Fruit fly (Drosophila melanogaster) whole organism, embryonic: ENCODE data around the gene CG10413.
A peak's percentile ranks its signal among the peaks of the same experiment; 100 is the strongest.

Experiments used
- ATbp ChIP-seq: fragments of 200-800 bp; sonication (Bioruptor generic); optimal IDR thresholded peaks from 2 replicates; lab custom pipeline; 2017; ENCODE audit warnings: missing biosample characterization, mild to moderate bottlenecking, missing genetic modification characterization, missing genetic modification reagents
- Asciz ChIP-seq: fragments of 200-800 bp; sonication (Bioruptor generic); optimal IDR thresholded peaks from 2 replicates; lab custom pipeline; 2017; ENCODE audit warnings: missing biosample characterization, mild to moderate bottlenecking, missing genetic modification characterization, missing genetic modification reagents
- B-H1 ChIP-seq: fragments of 200-800 bp; sonication (Bioruptor generic); IDR thresholded peaks from 3 replicates; pipeline ENCODE4 v1.3.6; 2022; ENCODE audit warnings: missing biosample characterization, missing genetic modification characterization
- Bgb ChIP-seq: fragments of 200-800 bp; sonication (Bioruptor generic); IDR thresholded peaks from 2 replicates; pipeline ENCODE4 v1.3.6; 2022; ENCODE audit warnings: missing biosample characterization, missing genetic modification characterization; ENCODE audit not compliant: partially characterized antibody
- CG11085 ChIP-seq: fragments of 200-800 bp; sonication (Bioruptor generic); IDR thresholded peaks from 2 replicates; pipeline ENCODE4 v1.3.6; 2022; ENCODE audit warnings: missing biosample characterization, missing genetic modification characterization
- CG12155 ChIP-seq: fragments of 200-800 bp; sonication (Bioruptor generic); optimal IDR thresholded peaks from 3 replicates; lab custom pipeline; 2016; ENCODE audit warnings: missing biosample characterization, missing genetic modification characterization
- CG12219 ChIP-seq: fragments of 200-800 bp; sonication (Bioruptor generic); optimal IDR thresholded peaks from 3 replicates; lab custom pipeline; 2018; ENCODE audit warnings: missing biosample characterization, mild to moderate bottlenecking, missing genetic modification characterization
- CG13624 ChIP-seq: fragments of 200-800 bp; sonication (Bioruptor generic); optimal IDR thresholded peaks from 2 replicates; lab custom pipeline; 2016; ENCODE audit warnings: missing biosample characterization, missing genetic modification characterization
- CG1529 ChIP-seq: fragments of 200-800 bp; sonication (Bioruptor generic); optimal IDR thresholded peaks from 3 replicates; lab custom pipeline; 2018; ENCODE audit warnings: missing biosample characterization, missing genetic modification characterization
- CG15479 ChIP-seq: fragments of 200-800 bp; sonication (Bioruptor generic); optimal IDR thresholded peaks from 3 replicates; lab custom pipeline; 2019; ENCODE audit warnings: missing biosample characterization, mild to moderate bottlenecking, missing genetic modification characterization, moderate library complexity
- CG17328 ChIP-seq: fragments of 200-800 bp; sonication (Bioruptor generic); IDR thresholded peaks from 2 replicates; pipeline ENCODE4 v1.3.6; 2022; ENCODE audit warnings: missing biosample characterization, missing genetic modification characterization
- CG17359 ChIP-seq: fragments of 200-800 bp; sonication (Bioruptor generic); optimal IDR thresholded peaks from 3 replicates; lab custom pipeline; 2018; ENCODE audit warnings: missing biosample characterization, mild to moderate bottlenecking, missing genetic modification characterization, moderate library complexity
- CG17802 ChIP-seq: fragments of 200-800 bp; sonication (Bioruptor generic); optimal IDR thresholded peaks from 2 replicates; lab custom pipeline; 2018; ENCODE audit warnings: missing biosample characterization, mild to moderate bottlenecking, missing genetic modification characterization, moderate library complexity
- CG2678 ChIP-seq: fragments of 200-800 bp; sonication (Bioruptor generic); optimal IDR thresholded peaks from 3 replicates; lab custom pipeline; 2019; ENCODE audit warnings: missing biosample characterization, mild to moderate bottlenecking, missing genetic modification characterization, moderate library complexity
- CG31365 ChIP-seq: fragments of 200-800 bp; sonication (Bioruptor generic); optimal IDR thresholded peaks from 2 replicates; lab custom pipeline; 2018; ENCODE audit warnings: missing biosample characterization, mild to moderate bottlenecking, missing genetic modification characterization
- CG34422 ChIP-seq: fragments of 200-800 bp; sonication (Bioruptor generic); IDR thresholded peaks from 3 replicates; pipeline ENCODE4 v1.3.6; 2022; ENCODE audit warnings: missing biosample characterization, missing genetic modification characterization
- CG4282 ChIP-seq: fragments of 200-800 bp; sonication (Bioruptor generic); optimal IDR thresholded peaks from 2 replicates; lab custom pipeline; 2016; ENCODE audit warnings: missing biosample characterization, missing genetic modification characterization
- CG7839 ChIP-seq: fragments of 200-800 bp; sonication (Bioruptor generic); optimal IDR thresholded peaks from 3 replicates; lab custom pipeline; 2018; ENCODE audit warnings: missing biosample characterization, mild to moderate bottlenecking, missing genetic modification characterization, moderate library complexity
- CG8089 ChIP-seq: fragments of 200-800 bp; sonication (Bioruptor generic); optimal IDR thresholded peaks from 3 replicates; lab custom pipeline; 2016; ENCODE audit warnings: missing biosample characterization, missing genetic modification characterization
- CG9797 ChIP-seq: fragments of 200-800 bp; sonication (Bioruptor generic); optimal IDR thresholded peaks from 3 replicates; lab custom pipeline; 2018; ENCODE audit warnings: missing biosample characterization, mild to moderate bottlenecking, missing genetic modification characterization
- CrebB ChIP-seq: fragments of 200-800 bp; sonication (Bioruptor generic); optimal IDR thresholded peaks from 3 replicates; lab custom pipeline; 2018; ENCODE audit warnings: missing biosample characterization, mild to moderate bottlenecking, missing genetic modification characterization
- Dip2 ChIP-seq: fragments of 200-800 bp; sonication (Bioruptor generic); IDR thresholded peaks from 2 replicates; pipeline ENCODE4 v1.3.6; 2022; ENCODE audit warnings: missing biosample characterization, missing genetic modification characterization
- Ets97D ChIP-seq: fragments of 200-800 bp; sonication (Bioruptor generic); optimal IDR thresholded peaks from 3 replicates; lab custom pipeline; 2016; ENCODE audit warnings: missing biosample characterization, missing genetic modification characterization
- Hr51 ChIP-seq, 2 experiments: fragments of 200-800 bp; sonication (Bioruptor generic); optimal IDR thresholded peaks; 2 replicates in 1 of 2; 3 replicates in 1 of 2; lab custom pipeline; 2016 to 2018; ENCODE audit warnings: missing biosample characterization in 2 of 2, missing genetic modification characterization in 2 of 2, mild to moderate bottlenecking in 1 of 2, moderate library complexity in 1 of 2
- Lpt ChIP-seq: fragments of >200 bp; optimal IDR thresholded peaks from 2 replicates; lab custom pipeline; 2018; ENCODE audit warnings: missing biosample characterization, missing genetic modification characterization
- Oaz ChIP-seq: fragments of 200-800 bp; sonication (Bioruptor generic); IDR thresholded peaks from 2 replicates; pipeline ENCODE4 v1.3.6; 2022; ENCODE audit warnings: missing biosample characterization, missing genetic modification characterization
- Poxn ChIP-seq: fragments of 200-800 bp; sonication (Bioruptor generic); IDR thresholded peaks from 2 replicates; pipeline ENCODE4 v1.3.6; 2022; ENCODE audit warnings: missing biosample characterization, missing genetic modification characterization
- amos ChIP-seq: fragments of 200-800 bp; sonication (Bioruptor generic); IDR thresholded peaks from 2 replicates; pipeline ENCODE4 v1.3.6; 2022; ENCODE audit warnings: missing biosample characterization, missing genetic modification characterization; ENCODE audit not compliant: partially characterized antibody
- bab2 ChIP-seq: fragments of 200-800 bp; sonication (Bioruptor generic); optimal IDR thresholded peaks from 2 replicates; lab custom pipeline; 2016; ENCODE audit warnings: missing biosample characterization, missing genetic modification characterization
- cad ChIP-seq: fragments of >200 bp; optimal IDR thresholded peaks from 2 replicates; lab custom pipeline; 2017; ENCODE audit warnings: missing biosample characterization, missing genetic modification characterization
- cg ChIP-seq: fragments of 200-800 bp; sonication (Bioruptor generic); optimal IDR thresholded peaks from 3 replicates; lab custom pipeline; 2019; ENCODE audit warnings: missing biosample characterization, mild to moderate bottlenecking, missing genetic modification characterization, moderate library complexity
- cwo ChIP-seq: fragments of 200-800 bp; sonication (Bioruptor generic); optimal IDR thresholded peaks from 3 replicates; lab custom pipeline; 2017; ENCODE audit warnings: missing biosample characterization, missing genetic modification characterization, mild to moderate bottlenecking, moderate library complexity, missing genetic modification reagents
- dmrt11E ChIP-seq: fragments of 200-800 bp; sonication (Bioruptor generic); optimal IDR thresholded peaks from 3 replicates; lab custom pipeline; 2018; ENCODE audit warnings: missing biosample characterization, mild to moderate bottlenecking, missing genetic modification characterization, moderate library complexity
- dysf ChIP-seq: fragments of 200-800 bp; sonication (Bioruptor generic); IDR thresholded peaks from 3 replicates; pipeline ENCODE4 v1.3.6; 2022; ENCODE audit warnings: missing biosample characterization, missing genetic modification characterization
- gsb ChIP-seq: fragments of 200-800 bp; sonication (Bioruptor generic); IDR thresholded peaks from 2 replicates; pipeline ENCODE4 v1.3.6; 2022; ENCODE audit warnings: missing biosample characterization, missing genetic modification characterization
- jumu ChIP-seq: fragments of 200-800 bp; sonication (Bioruptor generic); optimal IDR thresholded peaks from 3 replicates; lab custom pipeline; 2016; ENCODE audit warnings: missing biosample characterization, missing genetic modification characterization
- ken ChIP-seq: fragments of 200-800 bp; sonication (Bioruptor generic); IDR thresholded peaks from 3 replicates; pipeline ENCODE4 v1.3.6; 2022; ENCODE audit warnings: missing biosample characterization, missing genetic modification characterization
- kni ChIP-seq: fragments of 200-800 bp; sonication (Bioruptor generic); optimal IDR thresholded peaks from 3 replicates; lab custom pipeline; 2017; ENCODE audit warnings: mild to moderate bottlenecking, missing biosample characterization, missing genetic modification reagents, missing genetic modification characterization
- onecut ChIP-seq: fragments of 200-800 bp; sonication (Bioruptor generic); IDR thresholded peaks from 2 replicates; pipeline ENCODE4 v1.3.6; 2022; ENCODE audit warnings: missing biosample characterization, missing genetic modification characterization
- otp ChIP-seq: fragments of 200-800 bp; sonication (Bioruptor generic); IDR thresholded peaks from 3 replicates; pipeline ENCODE4, ENCODE4 v1.3.6; 2022; ENCODE audit warnings: missing biosample characterization, missing genetic modification characterization
- pb ChIP-seq: fragments of 200-800 bp; sonication (Bioruptor generic); optimal IDR thresholded peaks from 3 replicates; lab custom pipeline; 2016; ENCODE audit warnings: missing biosample characterization, missing genetic modification characterization
- pho ChIP-seq: fragments of 200-800 bp; sonication (Bioruptor generic); optimal IDR thresholded peaks from 2 replicates; lab custom pipeline; 2016; ENCODE audit warnings: missing biosample characterization, missing genetic modification characterization
- pzg ChIP-seq: fragments of 200-800 bp; sonication (Bioruptor generic); optimal IDR thresholded peaks from 3 replicates; lab custom pipeline; 2018; ENCODE audit warnings: missing biosample characterization, mild to moderate bottlenecking, missing genetic modification characterization, moderate library complexity
- sima ChIP-seq: fragments of 200-800 bp; sonication (Bioruptor generic); optimal IDR thresholded peaks from 2 replicates; lab custom pipeline; 2016; ENCODE audit warnings: missing biosample characterization, missing genetic modification characterization
- sisA ChIP-seq: fragments of 200-800 bp; sonication (Bioruptor generic); IDR thresholded peaks from 2 replicates; pipeline ENCODE4 v1.3.6; 2022; ENCODE audit warnings: missing biosample characterization, missing genetic modification characterization
- sna ChIP-seq: fragments of 200-800 bp; sonication (Bioruptor generic); IDR thresholded peaks from 2 replicates; pipeline ENCODE4 v1.3.6; 2022; ENCODE audit warnings: missing biosample characterization, missing genetic modification characterization; ENCODE audit not compliant: partially characterized antibody
- sr ChIP-seq: fragments of 200-800 bp; sonication (Bioruptor generic); IDR thresholded peaks from 3 replicates; pipeline ENCODE4 v1.3.6; 2022; ENCODE audit warnings: missing biosample characterization, missing genetic modification characterization
- z ChIP-seq: fragments of 200-800 bp; sonication (Bioruptor generic); IDR thresholded peaks from 3 replicates; pipeline ENCODE4 v1.3.6; 2022; ENCODE audit warnings: missing biosample characterization, missing genetic modification characterization
- zen ChIP-seq: fragments of 200-800 bp; sonication (Bioruptor generic); optimal IDR thresholded peaks from 3 replicates; lab custom pipeline; 2018; ENCODE audit warnings: missing biosample characterization, mild to moderate bottlenecking, missing genetic modification characterization, moderate library complexity

The CG10413 gene

DNA sequence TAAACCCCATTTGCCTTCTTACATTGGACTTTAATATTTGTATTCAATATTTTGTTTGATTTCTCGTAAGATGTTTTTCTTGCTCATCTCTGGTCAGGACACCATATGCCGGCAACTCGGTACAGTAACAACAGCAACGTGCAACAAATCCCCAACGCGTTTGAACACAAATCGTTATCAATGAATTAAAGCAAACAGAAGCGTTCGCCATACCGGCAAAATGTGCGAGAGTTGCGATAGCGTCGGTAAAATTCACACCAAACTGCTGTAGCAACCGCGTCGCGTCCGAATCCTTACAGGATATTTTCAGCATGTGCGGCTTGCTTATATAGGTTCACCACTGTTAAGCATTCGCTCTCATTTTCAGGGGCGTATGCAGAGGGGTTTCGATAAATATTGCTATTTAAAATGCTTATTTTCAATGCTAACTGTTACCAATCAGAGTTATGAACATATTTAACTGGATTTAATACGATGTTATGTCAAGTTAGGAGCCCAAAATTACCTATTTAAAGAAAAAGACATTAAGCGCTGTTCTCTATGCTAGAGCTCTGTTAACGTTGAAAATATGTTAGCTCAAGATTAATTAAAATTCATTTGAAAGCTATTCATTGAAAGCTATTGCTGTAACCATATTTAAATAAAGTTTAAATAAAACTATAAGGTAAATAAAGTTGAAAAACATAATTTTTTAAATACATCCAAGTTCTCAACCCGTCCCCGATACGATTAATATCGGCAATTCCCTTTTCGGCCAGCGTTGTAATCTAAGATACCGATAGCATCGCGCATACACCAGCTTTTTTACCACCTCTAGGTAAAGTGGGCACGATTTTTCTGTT, 14.7 kb downstream of the CG10413 start, which contains the start of the genes Pde11 and CG15160 (continued):
- peak; percentile 56 for TF ChIP-seq CG13624
- no peak for TF ChIP-seq CG1529 (GFP tag; lab: Kevin White, UChicago)
- TF ChIP-seq Lpt (GFP tag; lab: Kevin White, UChicago): no peak
- peak; percentile 63 for TF ChIP-seq CG11085
- peak; percentile 17 for TF ChIP-seq zen (tag; lab: Kevin White, UChicago)
- TF ChIP-seq CG12155 (GFP tag; lab: Kevin White, UChicago): peak; percentile 49
- TF ChIP-seq cg (GFP tag; lab: Kevin White, UChicago): no peak
- no peak for TF ChIP-seq Oaz
- TF ChIP-seq Bgb (GFP tag; lab: Robert Waterston, UW): peak; percentile 100
- no peak for TF ChIP-seq Dip2 (GFP tag; lab: Robert Waterston, UW)
- no peak for TF ChIP-seq kni (GFP tag; lab: Kevin White, UChicago)
- TF ChIP-seq ATbp (GFP tag; lab: Kevin White, UChicago): no peak
- TF ChIP-seq CG2678 (tag; lab: Kevin White, UChicago): no peak
- no peak for TF ChIP-seq CG17359 (tag; lab: Kevin White, UChicago)
- TF ChIP-seq sna (GFP tag; lab: Robert Waterston, UW): peak; percentile 98
- no peak for TF ChIP-seq sisA (GFP tag; lab: Robert Waterston, UW)
- peak; percentile 90 for TF ChIP-seq pzg (GFP tag; lab: Kevin White, UChicago)
- no peak for TF ChIP-seq z (GFP tag; lab: Robert Waterston, UW)
- TF ChIP-seq pho (GFP tag; lab: Kevin White, UChicago): peak; percentile 56
- TF ChIP-seq B-H1 (GFP tag; lab: Robert Waterston, UW): no peak
- TF ChIP-seq pb (GFP tag; lab: Kevin White, UChicago): no peak
- TF ChIP-seq CG9797: peak; percentile 50
- TF ChIP-seq sima (GFP tag; lab: Kevin White, UChicago): no peak
- TF ChIP-seq CG17802 (tag; lab: Kevin White, UChicago): peak; percentile 15
- no peak for TF ChIP-seq Poxn (GFP tag; lab: Robert Waterston, UW)
- peak; percentile 100 for TF ChIP-seq amos (GFP tag; lab: Robert Waterston, UW)
- no peak for TF ChIP-seq CG12219 (GFP tag; lab: Kevin White, UChicago)
- TF ChIP-seq jumu (GFP tag; lab: Kevin White, UChicago): no peak
- no peak for TF ChIP-seq sr
- no peak for TF ChIP-seq CG17328 (GFP tag; lab: Robert Waterston, UW)
- no peak for TF ChIP-seq CG7839 (tag; lab: Kevin White, UChicago)
- TF ChIP-seq Ets97D (GFP tag; lab: Kevin White, UChicago): peak; percentile 89
- peak; percentile 30; the same call in 1 of the 3 replicates for TF ChIP-seq ken (GFP tag; lab: Robert Waterston, UW)
- no peak for TF ChIP-seq otp (GFP tag; lab: Robert Waterston, UW)
- TF ChIP-seq CG34422 (GFP tag; lab: Robert Waterston, UW): peak; percentile 41; the same call in 1 of the 3 replicates
- TF ChIP-seq bab2 (GFP tag; lab: Kevin White, UChicago): no peak
- no peak for TF ChIP-seq cad (GFP tag; lab: Kevin White, UChicago)
- no peak for TF ChIP-seq CG31365 (tag; lab: Kevin White, UChicago)
- no peak for TF ChIP-seq CG4282
- TF ChIP-seq onecut: no peak
- no peak for TF ChIP-seq gsb (GFP tag; lab: Robert Waterston, UW)
- no peak for TF ChIP-seq CrebB
- TF ChIP-seq dmrt11E (tag; lab: Kevin White, UChicago): no peak
- no peak for TF ChIP-seq CG8089 (GFP tag; lab: Kevin White, UChicago)
- no peak for TF ChIP-seq cwo (GFP tag; lab: Kevin White, UChicago)
- TF ChIP-seq Asciz: no peak
- TF ChIP-seq dysf: 0 out of 3 replicates have a peak, but pooled peaks have one; percentile 24
- no peak for TF ChIP-seq Hr51 (GFP tag; optimal IDR thresholded peaks at IDR 0.05; lab: Kevin White, UChicago)
- no peak for TF ChIP-seq CG15479 (GFP tag; lab: Kevin White, UChicago)
